Worm (Caenorhabditis elegans): ENCODE data around the gene col-72.

col-72 gene

ce11 chrII:3472817-3473216, 51.2 kb downstream of the col-72 start, which contains the start of gene Y49F6B.6:
Gene Y49F6B.6, plus strand, starts transcription at chrII:3473117.
- TF ChIP-seq T22C8.4 (GFP tag; IDR thresholded peaks at IDR 0.05) (no peak), ztf-29 (GFP tag; IDR thresholded peaks at IDR 0.05) (no peak), flt-1 (GFP tag; IDR thresholded peaks at IDR 0.05) (no peak)

ce11 chrII:3472316-3472715, 51.7 kb downstream of the col-72 start, which contains the start of gene Y49F6B.12:
Gene Y49F6B.12, minus strand, starts transcription at chrII:3472416.
- TF ChIP-seq T22C8.4 (GFP tag; IDR thresholded peaks at IDR 0.05), result no peak
- no peak for TF ChIP-seq ref-1 (GFP tag; conservative IDR thresholded peaks at IDR 0.05)

DNA sequence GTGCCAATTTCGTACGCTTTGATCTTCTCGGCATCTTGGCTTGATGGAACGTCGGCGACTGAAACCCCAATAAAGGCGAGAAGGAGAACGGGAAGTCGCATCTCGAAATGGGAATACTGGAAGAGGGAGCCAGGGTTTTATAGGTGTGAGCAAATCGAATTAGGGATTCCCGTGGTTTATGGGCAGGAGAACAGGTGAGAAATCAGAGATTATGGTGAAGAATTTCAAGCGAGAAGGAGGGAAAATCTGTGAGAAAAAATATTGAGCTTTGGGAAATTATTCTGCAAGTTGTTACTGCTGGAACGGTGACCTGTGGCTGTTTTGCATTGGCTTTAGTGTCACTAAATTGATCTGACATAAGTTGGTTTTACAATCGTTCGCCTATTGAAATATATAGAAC, 52.4 kb downstream of the col-72 start, which contains the start of gene Y49F6B.13:
Gene Y49F6B.13, minus strand, starts transcription at position 101 of the 400 bp plus-strand sequence.
- TF ChIP-seq cog-1 (tag; optimal IDR thresholded peaks at IDR 0.05), result no peak
- TF ChIP-seq med-1 (GFP tag; optimal IDR thresholded peaks at IDR 0.05; ENCODE audit: insufficient read depth), result no peak
- no peak for TF ChIP-seq klf-2 (GFP tag; conservative IDR thresholded peaks at IDR 0.05)
- TF ChIP-seq ref-1 (GFP tag; conservative IDR thresholded peaks at IDR 0.05), result no peak
- no peak for TF ChIP-seq tab-1 (GFP tag; IDR thresholded peaks at IDR 0.05)
- no peak for TF ChIP-seq flt-1 (GFP tag; IDR thresholded peaks at IDR 0.05)
- no peak for TF ChIP-seq ztf-29 (GFP tag; IDR thresholded peaks at IDR 0.05)
- no peak for TF ChIP-seq T22C8.4 (GFP tag; IDR thresholded peaks at IDR 0.05)
- TF ChIP-seq ztf-23 (GFP tag; IDR thresholded peaks at IDR 0.05), result no peak

Measured in whole organism, midembryonic.